Fruit fly (Drosophila melanogaster) whole organism, embryonic: ENCODE measurements around the gene CG4629.

ENCODE experiments used
- CG10147 ChIP-seq: fragments of 200-800 bp; sonication (Bioruptor generic); optimal IDR thresholded peaks from 2 replicates; lab custom pipeline; 2019; ENCODE audit warnings: missing biosample characterization, mild to moderate bottlenecking, missing genetic modification characterization, moderate library complexity
- CG1024 ChIP-seq: fragments of 200-800 bp; sonication (Bioruptor generic); IDR thresholded peaks from 2 replicates; pipeline ENCODE4 v1.3.6; 2022; ENCODE audit warnings: missing biosample characterization, missing genetic modification characterization
- CG10654 ChIP-seq: fragments of 200-800 bp; sonication (Bioruptor generic); optimal IDR thresholded peaks from 2 replicates; lab custom pipeline; 2016; ENCODE audit warnings: missing biosample characterization, missing genetic modification characterization
- CG11456 ChIP-seq: fragments of 200-800 bp; sonication (Bioruptor generic); IDR thresholded peaks from 3 replicates; pipeline ENCODE4 v1.3.6; 2022; ENCODE audit warnings: missing biosample characterization, missing genetic modification characterization
- CG11723 ChIP-seq: fragments of 200-800 bp; sonication (Bioruptor generic); optimal IDR thresholded peaks from 2 replicates; lab custom pipeline; 2017; ENCODE audit warnings: missing biosample characterization, mild to moderate bottlenecking, missing genetic modification characterization
- CG13894 ChIP-seq: fragments of 200-800 bp; sonication (Bioruptor generic); optimal IDR thresholded peaks from 3 replicates; lab custom pipeline; 2018; ENCODE audit warnings: missing biosample characterization, mild to moderate bottlenecking, missing genetic modification characterization, moderate library complexity
- CG14014 ChIP-seq: fragments of 200-800 bp; sonication (Bioruptor generic); IDR thresholded peaks from 2 replicates; pipeline ENCODE4 v1.3.6; 2022; ENCODE audit warnings: missing biosample characterization, missing genetic modification characterization
- CG17361 ChIP-seq: fragments of 200-800 bp; sonication (Bioruptor generic); IDR thresholded peaks from 3 replicates; pipeline ENCODE4 v1.3.6; 2022; ENCODE audit warnings: missing biosample characterization, missing genetic modification characterization
- CG17385 ChIP-seq: fragments of 200-800 bp; sonication (Bioruptor generic); optimal IDR thresholded peaks from 3 replicates; lab custom pipeline; 2018; ENCODE audit warnings: missing biosample characterization, mild to moderate bottlenecking, missing genetic modification characterization
- CG1832 ChIP-seq: fragments of 200-800 bp; sonication (Bioruptor generic); optimal IDR thresholded peaks from 2 replicates; lab custom pipeline; 2017; ENCODE audit warnings: missing biosample characterization, mild to moderate bottlenecking, missing genetic modification characterization, inconsistent platforms
- CG18619 ChIP-seq: fragments of 200-800 bp; sonication (Bioruptor generic); optimal IDR thresholded peaks from 3 replicates; lab custom pipeline; 2017; ENCODE audit warnings: missing biosample characterization, mild to moderate bottlenecking, missing genetic modification characterization
- CG2202 ChIP-seq: fragments of 200-800 bp; sonication (Bioruptor generic); optimal IDR thresholded peaks from 2 replicates; lab custom pipeline; 2018; ENCODE audit warnings: missing biosample characterization, mild to moderate bottlenecking, missing genetic modification characterization
- CG42726 ChIP-seq: fragments of 200-800 bp; sonication (Bioruptor generic); IDR thresholded peaks from 2 replicates; pipeline ENCODE4 v1.3.6; 2022; ENCODE audit warnings: missing biosample characterization, missing genetic modification characterization; ENCODE audit not compliant: partially characterized antibody
- CG4360 ChIP-seq: fragments of 200-800 bp; sonication (Bioruptor generic); IDR thresholded peaks from 2 replicates; pipeline ENCODE4 v1.3.6; 2022; ENCODE audit warnings: missing biosample characterization, missing genetic modification characterization
- CG4424 ChIP-seq: fragments of 200-800 bp; sonication (Bioruptor generic); optimal IDR thresholded peaks from 3 replicates; lab custom pipeline; 2016; ENCODE audit warnings: missing biosample characterization, missing genetic modification characterization
- CG7963 ChIP-seq: fragments of 200-800 bp; sonication (Bioruptor generic); IDR thresholded peaks from 3 replicates; pipeline ENCODE4 v1.3.6; 2022; ENCODE audit warnings: missing biosample characterization, missing genetic modification characterization; ENCODE audit not compliant: partially characterized antibody
- CG8478 ChIP-seq: fragments of >200 bp; optimal IDR thresholded peaks from 2 replicates; lab custom pipeline; 2018
- CG8944 ChIP-seq: fragments of 200-800 bp; sonication (Bioruptor generic); optimal IDR thresholded peaks from 3 replicates; lab custom pipeline; 2016; ENCODE audit warnings: missing biosample characterization, missing genetic modification characterization
- CG9817 ChIP-seq: fragments of 200-800 bp; sonication (Bioruptor generic); optimal IDR thresholded peaks from 2 replicates; lab custom pipeline; 2018; ENCODE audit warnings: missing biosample characterization, mild to moderate bottlenecking, missing genetic modification characterization, moderate library complexity
- CHES-1-like ChIP-seq: fragments of 200-800 bp; sonication (Bioruptor generic); optimal IDR thresholded peaks from 2 replicates; lab custom pipeline; 2016; ENCODE audit warnings: missing biosample characterization, missing genetic modification characterization
- Deaf1 ChIP-seq: fragments of 200-800 bp; optimal IDR thresholded peaks from 3 replicates; lab custom pipeline; 2019; ENCODE audit warnings: missing biosample characterization, mild to moderate bottlenecking, missing genetic modification characterization, moderate library complexity
- Doc3 ChIP-seq: fragments of 200-800 bp; sonication (Bioruptor generic); IDR thresholded peaks from 3 replicates; pipeline ENCODE4 v1.3.6; 2022; ENCODE audit warnings: missing biosample characterization, missing genetic modification characterization; ENCODE audit not compliant: partially characterized antibody
- Hr39 ChIP-seq: fragments of >200 bp; optimal IDR thresholded peaks from 2 replicates; lab custom pipeline; 2017
- Hsf ChIP-seq: fragments of 200-800 bp; sonication (Bioruptor generic); optimal IDR thresholded peaks from 3 replicates; lab custom pipeline; 2016; ENCODE audit warnings: missing biosample characterization, missing genetic modification characterization
- MESR4 ChIP-seq: fragments of 200-800 bp; sonication (Bioruptor generic); optimal IDR thresholded peaks from 2 replicates; lab custom pipeline; 2018; ENCODE audit warnings: missing biosample characterization, mild to moderate bottlenecking, missing genetic modification characterization, moderate library complexity
- NC2α ChIP-seq: fragments of 200-800 bp; sonication (Bioruptor generic); optimal IDR thresholded peaks from 2 replicates; lab custom pipeline; 2016; ENCODE audit warnings: missing biosample characterization, missing genetic modification characterization
- Pdp1 ChIP-seq, 2 experiments: fragments of 200-800 bp; sonication (Bioruptor generic); optimal IDR thresholded peaks; 3 replicates each; lab custom pipeline; 2016; ENCODE audit warnings: missing biosample characterization in 2 of 2, missing genetic modification characterization in 2 of 2, mild to moderate bottlenecking in 1 of 2, moderate library complexity in 1 of 2
- Sox100B ChIP-seq: fragments of 200-800 bp; sonication (Bioruptor generic); optimal IDR thresholded peaks from 3 replicates; lab custom pipeline; 2018; ENCODE audit warnings: missing biosample characterization, mild to moderate bottlenecking, missing genetic modification characterization
- Usf ChIP-seq: fragments of 200-800 bp; sonication (Bioruptor generic); optimal IDR thresholded peaks from 2 replicates; lab custom pipeline; 2017; ENCODE audit warnings: missing genotype, missing biosample characterization, missing genetic modification characterization
- amos ChIP-seq: fragments of 200-800 bp; sonication (Bioruptor generic); IDR thresholded peaks from 2 replicates; pipeline ENCODE4 v1.3.6; 2022; ENCODE audit warnings: missing biosample characterization, missing genetic modification characterization; ENCODE audit not compliant: partially characterized antibody
- ase ChIP-seq: fragments of 200-800 bp; sonication (Bioruptor generic); IDR thresholded peaks from 3 replicates; pipeline ENCODE4 v1.3.6; 2022; ENCODE audit warnings: missing biosample characterization, missing genetic modification characterization
- bcd ChIP-seq: fragments of 200-800 bp; sonication (Bioruptor generic); optimal IDR thresholded peaks from 2 replicates; lab custom pipeline; 2017; ENCODE audit warnings: missing biosample characterization, mild to moderate bottlenecking, missing genetic modification characterization
- chinmo ChIP-seq: fragments of 200-800 bp; sonication (Bioruptor generic); IDR thresholded peaks from 4 replicates; pipeline ENCODE4 v1.3.6; 2022; ENCODE audit warnings: missing biosample characterization, missing genetic modification characterization; ENCODE audit not compliant: partially characterized antibody
- cwo ChIP-seq: fragments of 200-800 bp; sonication (Bioruptor generic); optimal IDR thresholded peaks from 3 replicates; lab custom pipeline; 2017; ENCODE audit warnings: missing biosample characterization, missing genetic modification characterization, mild to moderate bottlenecking, moderate library complexity, missing genetic modification reagents
- da ChIP-seq: fragments of 200-800 bp; sonication (Bioruptor generic); optimal IDR thresholded peaks from 2 replicates; lab custom pipeline; 2016; ENCODE audit warnings: missing biosample characterization, missing genetic modification characterization
- danr ChIP-seq: fragments of 200-800 bp; sonication (Bioruptor generic); IDR thresholded peaks from 2 replicates; pipeline ENCODE4 v1.3.6; 2022; ENCODE audit warnings: missing biosample characterization, missing genetic modification characterization
- dimm ChIP-seq: fragments of 200-800 bp; sonication (Bioruptor generic); IDR thresholded peaks from 2 replicates; pipeline ENCODE4 v1.3.6; 2022; ENCODE audit warnings: missing biosample characterization, missing genetic modification characterization
- fd3F ChIP-seq: fragments of 200-800 bp; sonication (Bioruptor generic); optimal IDR thresholded peaks from 2 replicates; lab custom pipeline; 2018; ENCODE audit warnings: missing biosample characterization, mild to moderate bottlenecking, missing genetic modification characterization, moderate library complexity
- gsb ChIP-seq: fragments of 200-800 bp; sonication (Bioruptor generic); IDR thresholded peaks from 2 replicates; pipeline ENCODE4 v1.3.6; 2022; ENCODE audit warnings: missing biosample characterization, missing genetic modification characterization
- h ChIP-seq: fragments of >200 bp; optimal IDR thresholded peaks from 2 replicates; lab custom pipeline; 2017
- mirr ChIP-seq: fragments of 200-800 bp; sonication (Bioruptor generic); optimal IDR thresholded peaks from 3 replicates; lab custom pipeline; 2018; ENCODE audit warnings: missing biosample characterization, mild to moderate bottlenecking, missing genetic modification characterization
- nerfin-2 ChIP-seq: fragments of 200-800 bp; sonication (Bioruptor generic); IDR thresholded peaks from 2 replicates; pipeline ENCODE4 v1.3.6; 2022; ENCODE audit warnings: missing biosample characterization, missing genetic modification characterization; ENCODE audit not compliant: partially characterized antibody
- prd ChIP-seq, 3 experiments: fragments of >200 bp in 2 of 3; fragments of 200-800 bp in 1 of 3; sonication (Bioruptor generic) in 1 of 3; optimal IDR thresholded peaks in 2 of 3; IDR thresholded peaks in 1 of 3; 2 replicates in 2 of 3; 3 replicates in 1 of 3; pipeline versions ENCODE4 v1.3.6 to Lab custom; 2017 to 2022; ENCODE audit warnings: missing biosample characterization in 1 of 3, missing genetic modification characterization in 1 of 3
- sc ChIP-seq, 3 experiments: fragments of >200 bp in 2 of 3; fragments of 200-800 bp in 1 of 3; sonication (Bioruptor generic) in 1 of 3; optimal IDR thresholded peaks; 2 replicates in 2 of 3; 3 replicates in 1 of 3; lab custom pipeline; 2017; ENCODE audit warnings: mild to moderate bottlenecking in 1 of 3, missing biosample characterization in 1 of 3, missing genetic modification characterization in 1 of 3, missing genetic modification reagents in 1 of 3
- sima ChIP-seq: fragments of 200-800 bp; sonication (Bioruptor generic); optimal IDR thresholded peaks from 2 replicates; lab custom pipeline; 2016; ENCODE audit warnings: missing biosample characterization, missing genetic modification characterization
- sr ChIP-seq: fragments of 200-800 bp; sonication (Bioruptor generic); IDR thresholded peaks from 3 replicates; pipeline ENCODE4 v1.3.6; 2022; ENCODE audit warnings: missing biosample characterization, missing genetic modification characterization
- stwl ChIP-seq: fragments of 200-800 bp; sonication (Bioruptor generic); optimal IDR thresholded peaks from 3 replicates; lab custom pipeline; 2018; ENCODE audit warnings: missing biosample characterization, mild to moderate bottlenecking, missing genetic modification characterization, moderate library complexity
- tio ChIP-seq: fragments of 200-800 bp; sonication (Bioruptor generic); optimal IDR thresholded peaks from 2 replicates; lab custom pipeline; 2017; ENCODE audit warnings: missing biosample characterization, missing genetic modification characterization, inconsistent platforms

CG4629 gene

DNA sequence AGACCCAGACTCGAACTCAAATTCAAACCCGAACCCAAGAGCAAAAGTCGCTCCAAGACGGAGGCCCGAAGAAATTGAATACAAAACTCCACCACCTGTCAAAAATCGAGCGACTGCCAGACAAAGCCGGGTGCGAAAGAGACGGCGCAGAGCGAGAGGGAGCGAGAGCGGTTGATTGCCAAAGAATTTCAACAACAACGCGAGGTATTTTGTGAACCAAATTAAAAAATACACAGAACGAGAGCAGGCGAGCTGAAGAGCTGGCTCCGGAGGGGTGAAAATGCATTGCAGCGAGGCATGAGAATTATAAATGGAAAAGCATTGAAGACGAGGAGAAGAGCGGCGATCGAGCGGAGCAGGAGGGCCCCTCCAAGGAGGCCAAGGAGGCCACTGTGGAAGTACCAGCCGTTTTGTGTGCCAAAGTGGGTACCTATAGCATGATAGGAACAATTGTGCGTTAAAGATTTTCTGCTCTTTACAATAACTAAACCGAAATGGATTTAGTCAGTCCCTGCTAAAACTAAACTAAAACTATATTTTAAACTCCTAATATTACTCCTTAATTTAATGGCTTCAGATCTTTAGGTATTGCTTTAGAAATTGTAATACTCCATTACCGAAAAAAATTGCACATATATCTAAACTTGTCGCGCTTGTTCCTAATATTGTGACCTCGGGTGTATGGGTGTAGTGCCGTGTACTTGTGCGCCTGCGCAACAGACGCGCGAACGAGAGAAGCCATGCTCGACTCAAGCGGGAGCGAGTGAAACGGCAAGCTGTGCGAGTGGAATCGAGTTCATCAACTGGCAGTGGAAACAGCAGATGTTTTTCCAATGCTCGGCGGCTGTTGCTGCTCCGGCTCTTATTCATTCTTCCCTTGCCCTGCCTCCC lies 39.6 kb downstream of the CG4629 start:
- TF ChIP-seq da (GFP tag; lab: Kevin White, UChicago) (peak; percentile 44), CG1832 (GFP tag; lab: Kevin White, UChicago) (peak; percentile 84), CG4360 (GFP tag; lab: Robert Waterston, UW) (peak; percentile 52; the same call in 1 of the 2 replicates), CG7963 (GFP tag; lab: Robert Waterston, UW) (no peak), Hr39 (lab: Kevin White, UChicago) (no peak), CG42726 (no peak), chinmo (GFP tag; lab: Robert Waterston, UW) (no peak), CG11456 (GFP tag; lab: Robert Waterston, UW) (no peak), CG4424 (GFP tag; lab: Kevin White, UChicago) (peak; percentile 68), ase (GFP tag; lab: Robert Waterston, UW) (peak; percentile 11; the same call in 1 of the 3 replicates), sima (GFP tag; lab: Kevin White, UChicago) (no peak), Deaf1 (no peak), NC2α (GFP tag; lab: Kevin White, UChicago) (no peak), sr (GFP tag; lab: Robert Waterston, UW) (no peak), CHES-1-like (GFP tag; lab: Kevin White, UChicago) (no peak), CG11723 (peak; percentile 24), CG10147 (GFP tag; lab: Kevin White, UChicago) (no peak), CG14014 (no peak), dimm (GFP tag; lab: Robert Waterston, UW) (no peak), CG9817 (tag; lab: Kevin White, UChicago) (no peak), CG17385 (no peak), Doc3 (GFP tag; lab: Robert Waterston, UW) (no peak), CG13894 (tag; lab: Kevin White, UChicago) (no peak), sc (optimal IDR thresholded peaks at IDR 0.05; lab: Kevin White, UChicago) (no peak), sc (GFP tag; optimal IDR thresholded peaks at IDR 0.05; lab: Kevin White, UChicago) (peak; percentile 47), fd3F (GFP tag; lab: Kevin White, UChicago) (no peak), nerfin-2 (GFP tag; lab: Robert Waterston, UW) (no peak), cwo (GFP tag; lab: Kevin White, UChicago) (no peak), stwl (tag; lab: Kevin White, UChicago) (peak; percentile 1), CG1024 (no peak), Pdp1 (GFP tag; optimal IDR thresholded peaks at IDR 0.05; lab: Kevin White, UChicago) (peak in 1 of 2 experiments; percentile 29), MESR4 (GFP tag; lab: Kevin White, UChicago) (no peak), CG18619 (GFP tag; lab: Kevin White, UChicago) (peak; percentile 43), Usf (GFP tag; lab: Kevin White, UChicago) (peak; percentile 44), CG10654 (GFP tag; lab: Kevin White, UChicago) (no peak), amos (GFP tag; lab: Robert Waterston, UW) (no peak), prd (optimal IDR thresholded peaks at IDR 0.05; lab: Kevin White, UChicago) (no peak), prd (GFP tag; IDR thresholded peaks at IDR 0.05; lab: Robert Waterston, UW) (peak; percentile 13; the same call in 1 of the 3 replicates), gsb (GFP tag; lab: Robert Waterston, UW) (no peak), CG8478 (no peak), mirr (GFP tag; lab: Kevin White, UChicago) (no peak), h (lab: Kevin White, UChicago) (no peak), CG17361 (peak; percentile 76), bcd (GFP tag; lab: Kevin White, UChicago) (peak; percentile 16), CG8944 (GFP tag; lab: Kevin White, UChicago) (no peak), danr (no peak), CG2202 (tag; lab: Kevin White, UChicago) (peak; percentile 56), Hsf (GFP tag; lab: Kevin White, UChicago) (peak; percentile 36), tio (peak; percentile 45), Sox100B (GFP tag; lab: Kevin White, UChicago) (peak; percentile 21)
